Worm (Caenorhabditis elegans) whole organism, L4/young adult: ENCODE measurements around the gene sgk-1.
A peak's percentile ranks its signal among the peaks of the same experiment; 100 is the strongest.

ENCODE experiments used
- W03F9.2 ChIP-seq: fragments of 150-350 bp; optimal IDR thresholded peaks from 2 replicates; lab custom pipeline; 2014; ENCODE audit warnings: missing biosample characterization, missing genetic modification characterization
- dao-5 ChIP-seq: sonication (generic microtip); optimal IDR thresholded peaks from 2 replicates; lab custom pipeline; 2016; ENCODE audit warnings: missing genotype, missing genetic modification characterization, moderate library complexity, missing compliant biosample characterization
- him-1 ChIP-seq: sonication (generic microtip); optimal IDR thresholded peaks from 2 replicates; lab custom pipeline; 2016; ENCODE audit warnings: missing genotype, missing genetic modification reagents, missing genetic modification characterization, missing compliant biosample characterization

The sgk-1 gene

DNA sequence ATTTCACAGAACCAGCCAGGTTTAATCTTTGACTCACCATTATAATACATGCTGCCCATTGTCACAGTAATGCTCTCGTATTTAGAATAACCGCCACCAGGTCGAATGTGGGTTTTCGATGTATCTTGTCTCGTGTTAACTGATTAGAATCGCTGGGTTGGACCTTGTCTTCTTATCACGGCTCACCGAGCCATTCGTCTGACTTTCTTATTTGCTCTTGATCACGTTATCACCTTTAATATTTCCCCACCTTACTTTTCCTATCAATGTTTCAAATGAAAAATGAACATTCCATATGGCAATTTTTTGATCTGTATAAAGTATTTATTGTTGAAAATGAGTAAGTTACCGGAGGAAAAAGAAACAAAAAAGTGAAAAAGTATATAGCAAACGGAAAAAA is at the start of gene sgk-1:
Gene sgk-1 (minus strand): TSS at position 130 of the 400 bp plus-strand sequence.
- TF ChIP-seq him-1 (tag; lab: Kevin White, UChicago) = no peak
- TF ChIP-seq dao-5 (tag; lab: Kevin White, UChicago) = no peak
- TF ChIP-seq W03F9.2 (tag; lab: Kevin White, UChicago) = no peak

ce11 chrX:16309705-16310104 is 47.8 kb upstream of the sgk-1 start:
- no peak for TF ChIP-seq him-1 (tag; lab: Kevin White, UChicago)
- no peak for TF ChIP-seq W03F9.2 (tag; lab: Kevin White, UChicago)
- no peak for TF ChIP-seq dao-5 (tag; lab: Kevin White, UChicago)

- no peak for TF ChIP-seq W03F9.2 (tag; lab: Kevin White, UChicago)
- TF ChIP-seq dao-5 (tag; lab: Kevin White, UChicago) = no peak
- no peak for TF ChIP-seq him-1 (tag; lab: Kevin White, UChicago)
These were observed 44.2 kb upstream of the sgk-1 start, which contains the start of gene twk-22 for ce11 chrX:16306164-16306563. TSS of gene twk-22 (plus strand) at chrX:16306464.

DNA sequence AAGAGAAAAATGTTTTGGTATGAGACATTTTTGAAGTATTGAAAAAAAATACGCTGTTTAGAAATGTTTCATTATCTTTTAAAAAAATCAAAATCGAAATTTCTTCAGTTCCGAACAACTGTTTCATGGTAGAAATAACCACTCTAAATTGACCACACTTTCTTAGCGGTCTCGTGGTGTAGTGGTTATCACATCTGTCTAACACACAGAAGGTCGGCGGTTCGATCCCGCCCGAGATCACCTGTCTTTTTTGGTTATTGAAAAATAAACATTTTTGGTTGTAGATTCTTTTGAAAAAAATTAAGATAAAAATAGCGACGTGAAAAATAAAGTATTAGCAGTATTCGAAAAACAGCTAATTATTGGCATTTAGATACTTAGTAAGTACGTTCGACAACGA is 38.5 kb upstream of the sgk-1 start:
- TF ChIP-seq dao-5 (tag; lab: Kevin White, UChicago) (no peak), him-1 (tag; lab: Kevin White, UChicago) (no peak), W03F9.2 (tag; lab: Kevin White, UChicago) (no peak)

DNA sequence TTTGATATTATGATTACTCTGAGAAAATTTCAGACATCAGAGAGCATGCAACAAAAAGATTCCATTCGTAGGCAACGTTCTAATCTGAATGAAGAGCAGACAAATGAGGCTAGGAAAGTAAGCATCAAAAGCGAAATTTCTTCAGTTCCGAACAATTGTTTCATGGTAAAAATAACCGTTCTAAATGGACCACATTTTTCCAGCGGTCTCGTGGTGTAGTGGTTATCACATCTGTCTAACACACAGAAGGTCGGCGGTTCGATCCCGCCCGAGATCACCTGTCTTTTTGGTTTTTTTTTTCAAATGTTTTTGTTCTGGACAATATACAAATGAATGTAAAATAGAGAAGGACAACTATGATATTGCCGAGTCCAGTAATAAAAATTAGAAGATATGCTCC is 37.9 kb upstream of the sgk-1 start, which contains the start of gene twk-21:
Gene twk-21 (plus strand): TSS at position 34 of the 400 bp plus-strand sequence.
- TF ChIP-seq dao-5 (tag; lab: Kevin White, UChicago) = no peak

DNA sequence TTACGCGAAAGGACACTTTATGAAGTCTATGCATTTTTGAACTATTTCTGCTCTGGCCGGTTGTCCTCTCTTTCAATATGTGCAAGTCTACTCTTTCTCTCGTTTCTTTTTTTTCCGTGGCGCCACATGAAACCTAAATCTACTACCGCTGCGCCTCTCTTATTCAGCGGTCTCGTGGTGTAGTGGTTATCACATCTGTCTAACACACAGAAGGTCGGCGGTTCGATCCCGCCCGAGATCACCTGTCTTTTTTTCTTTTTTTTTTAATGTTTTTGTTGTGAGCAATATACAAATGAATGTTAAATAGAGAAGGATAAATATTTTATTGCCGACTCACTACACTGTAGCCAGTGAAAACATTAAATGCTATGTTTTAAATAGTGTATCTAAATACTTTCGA is 36.3 kb upstream of the sgk-1 start:
- TF ChIP-seq dao-5 (tag; lab: Kevin White, UChicago) (peak; percentile 84), W03F9.2 (tag; lab: Kevin White, UChicago) (peak; percentile 37), him-1 (tag; lab: Kevin White, UChicago) (peak; percentile 72)

DNA sequence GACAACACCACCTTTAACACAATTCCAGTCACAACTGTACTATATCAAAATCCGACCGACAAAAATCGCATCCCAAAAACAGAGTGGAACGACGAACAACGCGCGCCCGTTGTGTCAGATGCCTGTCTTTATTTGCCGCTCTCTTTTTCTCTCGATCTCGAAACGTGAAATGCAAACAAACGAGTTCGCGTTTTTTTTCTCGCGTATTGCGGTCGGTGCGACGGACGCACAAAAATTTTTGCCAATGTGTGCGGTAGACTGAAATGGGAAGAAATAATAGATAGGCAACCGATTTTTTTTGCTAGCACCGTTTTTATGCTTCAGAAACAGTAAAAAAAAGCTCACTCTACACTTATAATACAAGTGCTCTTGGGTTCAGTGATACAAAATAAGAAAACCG is 35.2 kb upstream of the sgk-1 start:
- TF ChIP-seq W03F9.2 (tag; lab: Kevin White, UChicago) = no peak
- no peak for TF ChIP-seq him-1 (tag; lab: Kevin White, UChicago)
- no peak for TF ChIP-seq dao-5 (tag; lab: Kevin White, UChicago)

DNA sequence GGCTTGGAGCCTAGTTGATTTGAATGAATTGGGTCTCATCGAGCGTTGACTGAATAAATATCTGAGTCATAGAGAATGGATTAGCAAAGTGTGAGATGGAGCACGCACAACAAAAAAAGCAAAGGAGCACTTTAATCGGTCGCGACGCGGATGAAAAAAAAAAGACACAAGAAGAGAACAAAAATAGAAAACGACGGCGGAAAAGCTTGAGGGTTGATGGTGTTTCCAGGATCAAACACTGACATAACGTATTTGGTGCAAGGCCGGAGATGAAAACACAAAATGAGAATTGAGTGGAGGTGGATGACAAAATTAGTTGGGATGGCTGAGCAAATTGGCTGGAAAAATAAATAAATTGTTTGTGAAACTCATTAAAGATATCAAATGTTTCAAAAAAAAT is 31.0 kb upstream of the sgk-1 start, which contains the start of gene F52E10.4:
Gene F52E10.4 (minus strand): TSS at position 101 of the 400 bp plus-strand sequence.
- no peak for TF ChIP-seq him-1 (tag; lab: Kevin White, UChicago)
- no peak for TF ChIP-seq W03F9.2 (tag; lab: Kevin White, UChicago)
- no peak for TF ChIP-seq dao-5 (tag; lab: Kevin White, UChicago)

DNA sequence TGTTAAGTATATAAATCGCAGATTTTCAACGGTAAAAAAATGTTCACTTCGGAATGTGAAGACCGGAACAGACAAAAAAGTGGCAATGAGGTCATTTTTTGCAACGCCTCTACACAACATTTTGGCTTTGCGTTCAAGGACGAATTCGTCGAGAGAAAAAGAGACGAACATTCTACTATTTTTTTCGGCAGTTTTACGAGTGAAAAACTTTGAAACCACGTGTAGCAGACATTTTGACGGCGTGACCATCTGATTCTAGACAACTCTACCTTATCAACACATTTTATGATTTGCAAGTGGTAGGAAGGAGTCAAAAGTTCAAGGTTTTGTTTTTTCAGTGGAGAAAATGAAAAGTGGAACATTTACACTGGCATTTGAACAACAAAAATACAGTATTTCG is 28.6 kb upstream of the sgk-1 start:
- no peak for TF ChIP-seq him-1 (tag; lab: Kevin White, UChicago)
- no peak for TF ChIP-seq W03F9.2 (tag; lab: Kevin White, UChicago)
- TF ChIP-seq dao-5 (tag; lab: Kevin White, UChicago) = no peak

ce11 chrX:16289635-16290034 is 27.7 kb upstream of the sgk-1 start:
- no peak for TF ChIP-seq him-1 (tag; lab: Kevin White, UChicago)
- no peak for TF ChIP-seq W03F9.2 (tag; lab: Kevin White, UChicago)
- no peak for TF ChIP-seq dao-5 (tag; lab: Kevin White, UChicago)

ce11 chrX:16285151-16285550 is 23.2 kb upstream of the sgk-1 start:
- TF ChIP-seq him-1 (tag; lab: Kevin White, UChicago) (no peak), dao-5 (tag; lab: Kevin White, UChicago) (no peak), W03F9.2 (tag; lab: Kevin White, UChicago) (no peak)

DNA sequence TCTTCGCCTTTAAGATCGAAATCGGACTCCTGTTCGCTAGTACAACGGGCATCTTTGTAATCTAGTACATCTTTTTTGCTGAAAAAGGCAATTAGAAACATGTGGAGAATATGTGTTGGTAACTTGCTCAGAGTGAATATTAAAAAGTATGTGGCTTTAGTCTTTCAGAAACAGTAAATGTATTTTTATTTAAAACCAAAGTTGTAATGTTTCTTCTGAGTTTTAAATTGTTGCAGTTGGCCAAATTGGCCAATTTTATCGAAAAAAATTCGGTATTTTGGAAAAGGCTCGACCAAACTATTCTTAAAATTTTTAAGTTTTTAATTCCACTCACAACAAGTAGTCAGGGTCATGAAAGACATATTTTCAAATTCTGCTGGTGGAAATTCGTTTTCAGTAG is 21.2 kb upstream of the sgk-1 start, which contains the start of gene F52E10.2:
Gene F52E10.2 (minus strand): TSS at position 101 of the 400 bp plus-strand sequence.
- TF ChIP-seq W03F9.2 (tag; lab: Kevin White, UChicago) (no peak), him-1 (tag; lab: Kevin White, UChicago) (no peak), dao-5 (tag; lab: Kevin White, UChicago) (no peak)

ce11 chrX:16275255-16275813 is 13.4 kb upstream of the sgk-1 start, which contains the start of gene sdc-1:
TSS of gene sdc-1 (plus strand) at chrX:16275763.
- TF ChIP-seq dao-5 (tag; lab: Kevin White, UChicago) (no peak), W03F9.2 (tag; lab: Kevin White, UChicago) (no peak), him-1 (tag; lab: Kevin White, UChicago) (no peak)

- TF ChIP-seq dao-5 (tag; lab: Kevin White, UChicago) (no peak), W03F9.2 (tag; lab: Kevin White, UChicago) (peak; percentile 41), him-1 (tag; lab: Kevin White, UChicago) (no peak)
These were observed 9.2 kb upstream of the sgk-1 start for ce11 chrX:16271147-16271546.
